Worm (Caenorhabditis elegans) whole organism, midembryonic: Measurements from ENCODE around the gene ZK1010.12.

ENCODE experiments used
- T22C8.4 ChIP-seq: fragments of 200-800 bp; sonication (Bioruptor generic); IDR thresholded peaks from 2 replicates; pipeline ENCODE4 v1.3.6; 2022; ENCODE audit warnings: missing genetic modification characterization, missing compliant biosample characterization
- cog-1 ChIP-seq: sonication (generic microtip); optimal IDR thresholded peaks from 2 replicates; lab custom pipeline; 2016; ENCODE audit warnings: missing genetic modification characterization, missing compliant biosample characterization
- flt-1 ChIP-seq: fragments of 200-800 bp; sonication (Bioruptor generic); IDR thresholded peaks from 2 replicates; pipeline ENCODE4 v1.3.6; 2022; ENCODE audit warnings: missing genetic modification characterization, missing compliant biosample characterization
- klf-2 ChIP-seq: fragments of 200-800 bp; sonication (Bioruptor generic); conservative IDR thresholded peaks from 2 replicates; pipeline ENCODE4 v1.3.6; 2022; ENCODE audit warnings: missing genetic modification reagents, missing genetic modification characterization, missing compliant biosample characterization
- med-1 ChIP-seq: sonication (generic microtip); optimal IDR thresholded peaks from 2 replicates; lab custom pipeline; 2017; ENCODE audit warnings: missing genetic modification characterization, mild to moderate bottlenecking, missing compliant biosample characterization, antibody characterized with exemption, missing genetic modification reagents; ENCODE audit not compliant: insufficient read depth
- ref-1 ChIP-seq: fragments of 200-800 bp; sonication (Bioruptor generic); conservative IDR thresholded peaks from 2 replicates; pipeline ENCODE4 v1.3.6; 2022; ENCODE audit warnings: missing genetic modification reagents, missing genetic modification characterization, missing compliant biosample characterization
- tab-1 ChIP-seq: fragments of 200-800 bp; sonication (Bioruptor generic); IDR thresholded peaks from 2 replicates; pipeline ENCODE4 v1.3.6; 2022; ENCODE audit warnings: missing genetic modification characterization, missing compliant biosample characterization
- ztf-23 ChIP-seq: fragments of 200-800 bp; sonication (Bioruptor generic); IDR thresholded peaks from 2 replicates; pipeline ENCODE4 v1.3.6; 2022; ENCODE audit warnings: missing genetic modification reagents, missing genetic modification characterization, missing compliant biosample characterization
- ztf-29 ChIP-seq: fragments of 200-800 bp; sonication (Bioruptor generic); IDR thresholded peaks from 2 replicates; pipeline ENCODE4 v1.3.6; 2022; ENCODE audit warnings: missing genetic modification reagents, missing genetic modification characterization, missing compliant biosample characterization

Gene ZK1010.12

DNA sequence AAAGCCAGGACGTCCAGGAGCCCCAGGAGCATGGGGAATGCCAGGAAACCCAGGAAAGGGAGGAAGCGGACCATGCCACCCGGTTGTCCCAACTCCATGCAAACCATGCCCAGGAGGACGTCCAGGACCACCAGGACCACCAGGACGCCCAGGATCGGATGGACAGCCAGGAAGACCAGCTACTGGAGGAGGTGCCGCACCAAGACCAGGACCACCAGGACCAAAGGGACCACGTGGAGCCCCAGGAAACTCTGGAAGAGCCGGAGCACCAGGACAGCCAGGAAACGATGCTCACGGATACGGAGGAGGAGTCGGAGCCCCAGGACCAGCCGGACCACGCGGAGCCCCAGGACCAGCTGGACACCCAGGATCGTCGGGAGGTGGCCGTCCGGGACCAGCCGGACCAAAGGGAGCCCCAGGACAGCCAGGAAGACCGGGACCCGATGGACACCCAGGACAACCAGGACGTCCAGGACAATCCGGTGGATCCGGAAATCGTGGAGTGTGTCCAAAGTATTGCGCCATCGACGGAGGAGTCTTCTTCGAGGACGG, 28.5 kb downstream of the ZK1010.12 start:
- TF ChIP-seq tab-1: no peak
- no peak for TF ChIP-seq ztf-29
- TF ChIP-seq klf-2 (GFP tag; lab: Robert Waterston, UW): no peak
- no peak for TF ChIP-seq ztf-23 (GFP tag; lab: Robert Waterston, UW)
- no peak for TF ChIP-seq ref-1 (GFP tag; lab: Robert Waterston, UW)

DNA sequence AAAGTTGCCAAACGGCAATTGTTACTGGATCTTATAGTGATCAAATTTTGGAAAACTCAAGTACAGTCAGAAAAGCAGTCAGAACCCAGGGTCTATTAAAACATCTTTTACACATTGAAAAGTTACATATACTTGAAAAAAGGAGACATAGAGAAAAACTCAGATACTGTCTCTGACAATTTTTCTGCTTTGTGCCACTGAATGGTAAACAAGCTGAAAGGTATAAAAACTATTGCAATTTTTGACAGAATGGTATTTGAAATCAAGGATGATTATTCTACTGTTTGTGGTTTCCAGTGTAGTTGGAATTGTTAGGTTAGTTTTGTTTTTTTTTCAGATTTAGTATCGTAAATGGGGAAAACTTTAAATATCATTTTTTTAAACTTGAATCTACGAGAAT, 29.6 kb downstream of the ZK1010.12 start, which contains the start of gene cyp-13A11:
TSS of gene cyp-13A11 (plus strand) at position 266 of the 400 bp plus-strand sequence.
- TF ChIP-seq klf-2 (GFP tag; lab: Robert Waterston, UW) (no peak), ref-1 (GFP tag; lab: Robert Waterston, UW) (no peak), tab-1 (no peak), med-1 (GFP tag; lab: Kevin White, UChicago) (no peak), ztf-23 (GFP tag; lab: Robert Waterston, UW) (no peak)

DNA sequence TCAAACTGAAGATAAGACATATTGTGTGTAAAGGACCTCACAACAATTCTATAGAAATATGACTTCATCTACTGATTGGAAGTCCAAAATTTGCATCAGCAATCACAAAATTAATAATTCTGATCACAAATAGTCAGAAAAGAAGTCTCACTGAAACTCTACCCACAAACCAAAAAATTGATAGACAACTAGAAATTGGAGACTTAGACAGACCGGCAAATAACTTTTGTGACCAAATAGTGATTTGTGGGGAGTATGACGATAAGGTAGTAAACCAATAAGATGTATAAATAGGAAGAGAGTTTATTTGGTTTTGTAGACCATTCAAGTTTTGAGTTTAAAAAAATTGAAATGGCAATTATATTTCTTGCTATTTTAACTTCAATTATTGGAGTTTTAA, 33.2 kb downstream of the ZK1010.12 start, which contains the start of gene cyp-13A12:
TSS of gene cyp-13A12 (plus strand) at position 267 of the 400 bp plus-strand sequence.
- no peak for TF ChIP-seq ref-1 (GFP tag; lab: Robert Waterston, UW)

DNA sequence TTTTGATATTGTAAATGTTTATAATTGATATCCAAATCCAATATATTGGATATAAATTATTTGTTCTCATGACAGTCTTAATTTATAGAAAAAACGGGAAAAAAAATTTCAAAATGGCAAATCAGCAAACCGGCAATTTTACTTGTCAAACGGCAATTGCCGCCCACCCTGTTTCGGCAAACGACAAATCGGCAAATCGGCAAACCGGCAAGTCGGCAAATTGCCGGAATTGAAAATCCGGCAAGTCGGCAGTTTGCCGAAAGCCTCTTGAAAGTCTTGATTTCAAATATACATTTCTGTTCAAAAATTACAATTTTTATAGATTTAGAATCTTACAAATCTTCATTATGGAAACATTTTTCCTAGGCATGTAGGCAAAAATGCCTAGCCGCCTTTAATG, 36.9 kb downstream of the ZK1010.12 start:
- TF ChIP-seq flt-1 (GFP tag; lab: Robert Waterston, UW) (no peak), klf-2 (GFP tag; lab: Robert Waterston, UW) (no peak), ztf-23 (GFP tag; lab: Robert Waterston, UW) (no peak), cog-1 (tag; lab: Kevin White, UChicago) (no peak), ref-1 (GFP tag; lab: Robert Waterston, UW) (no peak), ztf-29 (no peak), tab-1 (no peak), med-1 (GFP tag; lab: Kevin White, UChicago) (no peak), T22C8.4 (no peak)

DNA sequence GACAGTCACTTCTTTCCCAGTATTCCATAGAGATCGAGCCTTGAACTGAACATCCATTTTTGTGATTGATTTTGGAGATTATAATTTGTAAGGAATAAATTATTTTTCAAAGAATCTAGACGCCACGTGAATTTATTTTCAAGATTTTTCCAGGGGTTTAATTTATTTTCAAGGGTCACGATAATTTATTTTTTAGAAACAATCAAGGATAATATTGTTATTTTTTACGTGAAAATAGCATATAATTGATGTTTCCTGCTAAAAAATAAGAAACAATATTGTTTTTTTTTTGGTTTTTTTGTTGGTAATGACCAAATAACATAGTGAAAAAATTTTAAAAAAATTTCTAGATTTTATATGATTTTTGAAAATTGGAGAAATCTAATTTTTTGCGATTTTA, 38.5 kb downstream of the ZK1010.12 start, which contains the start of gene F14F7.4:
TSS of gene F14F7.4 (minus strand) at position 101 of the 400 bp plus-strand sequence.
- TF ChIP-seq cog-1 (tag; lab: Kevin White, UChicago): no peak
- TF ChIP-seq ztf-29: no peak
- TF ChIP-seq T22C8.4: no peak

DNA sequence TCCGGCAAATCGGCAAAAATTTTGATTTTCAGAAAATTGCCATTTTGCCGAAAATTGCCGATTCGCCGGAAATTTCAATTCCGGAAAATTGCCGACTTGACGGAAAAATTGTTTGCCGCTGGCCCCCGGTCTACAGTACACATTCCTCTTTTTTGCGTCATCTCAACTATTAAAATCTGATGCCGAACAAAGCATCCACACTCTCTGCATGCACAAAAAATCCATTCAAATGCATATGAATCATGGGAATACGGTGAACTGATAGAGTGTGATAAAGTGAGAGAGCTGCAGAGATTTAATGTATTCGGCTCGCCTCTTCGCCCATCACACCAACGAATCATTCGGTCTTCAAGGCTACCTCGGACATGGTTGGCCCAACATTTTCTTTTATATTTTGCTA, 39.5 kb downstream of the ZK1010.12 start, which contains the start of gene F14F7.7:
TSS of gene F14F7.7 (plus strand) at position 354 of the 400 bp plus-strand sequence.
- TF ChIP-seq ztf-29 (no peak), klf-2 (GFP tag; lab: Robert Waterston, UW) (no peak), tab-1 (no peak), T22C8.4 (no peak), med-1 (GFP tag; lab: Kevin White, UChicago) (no peak), cog-1 (tag; lab: Kevin White, UChicago) (no peak), flt-1 (GFP tag; lab: Robert Waterston, UW) (no peak), ref-1 (GFP tag; lab: Robert Waterston, UW) (no peak), ztf-23 (GFP tag; lab: Robert Waterston, UW) (no peak)

DNA sequence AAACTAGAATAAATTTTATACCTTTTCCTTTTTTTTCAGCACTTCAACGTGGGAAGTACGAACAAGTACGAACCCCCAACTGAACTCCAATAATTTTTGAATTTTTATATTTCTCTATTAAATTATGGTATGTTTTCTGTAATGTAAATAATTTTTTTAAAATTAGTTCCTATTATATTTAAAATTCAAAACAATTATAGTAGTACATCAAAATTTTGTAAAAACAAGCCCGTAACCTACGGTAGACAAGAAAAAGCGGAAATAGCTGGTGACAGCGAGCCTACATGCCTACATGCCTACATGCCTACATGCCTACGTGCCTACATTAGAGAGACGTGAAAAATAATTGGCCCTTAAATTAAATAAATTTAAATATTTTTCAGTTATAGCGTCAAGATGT, 40.6 kb downstream of the ZK1010.12 start, which contains the start of gene F14F7.5:
TSS of gene F14F7.5 (plus strand) at position 301 of the 400 bp plus-strand sequence.
- no peak for TF ChIP-seq flt-1 (GFP tag; lab: Robert Waterston, UW)
- no peak for TF ChIP-seq ztf-23 (GFP tag; lab: Robert Waterston, UW)
- no peak for TF ChIP-seq klf-2 (GFP tag; lab: Robert Waterston, UW)
- TF ChIP-seq tab-1: no peak
- TF ChIP-seq ref-1 (GFP tag; lab: Robert Waterston, UW): no peak
- no peak for TF ChIP-seq cog-1 (tag; lab: Kevin White, UChicago)
- TF ChIP-seq T22C8.4: no peak
- no peak for TF ChIP-seq med-1 (GFP tag; lab: Kevin White, UChicago)
- no peak for TF ChIP-seq ztf-29

DNA sequence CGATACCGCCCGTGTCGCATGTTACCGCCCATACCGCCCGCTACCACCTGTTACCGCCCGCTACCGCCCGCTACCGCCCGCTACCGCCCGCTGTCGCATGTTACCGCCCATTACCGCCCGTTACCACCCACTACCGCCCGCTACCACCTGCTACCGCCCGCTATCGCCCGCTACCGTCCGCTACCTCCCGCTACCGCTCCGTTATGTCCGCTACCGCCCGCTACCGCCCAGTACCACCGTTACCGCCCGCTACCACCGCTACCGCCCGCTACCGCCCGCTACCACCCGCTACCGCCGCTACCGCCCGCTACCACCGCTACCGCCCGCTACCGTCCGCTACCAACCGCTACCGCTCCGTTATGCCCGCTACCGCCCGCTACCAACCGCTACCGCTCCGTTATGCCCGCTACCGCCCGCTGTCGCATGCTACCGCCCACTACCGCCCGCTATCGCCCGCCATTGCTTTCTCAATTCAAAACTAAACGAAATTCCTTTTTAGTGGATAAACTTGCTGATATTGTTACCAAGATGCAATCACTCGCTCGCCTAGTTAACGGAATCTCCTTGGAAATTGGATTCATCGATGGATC, 41.4 kb downstream of the ZK1010.12 start:
- TF ChIP-seq flt-1 (GFP tag; lab: Robert Waterston, UW) (0 out of 2 replicates have a peak, but pooled peaks have one; percentile 5), ref-1 (GFP tag; lab: Robert Waterston, UW) (no peak), ztf-23 (GFP tag; lab: Robert Waterston, UW) (0 out of 2 replicates have a peak, but pooled peaks have one; percentile 12)

DNA sequence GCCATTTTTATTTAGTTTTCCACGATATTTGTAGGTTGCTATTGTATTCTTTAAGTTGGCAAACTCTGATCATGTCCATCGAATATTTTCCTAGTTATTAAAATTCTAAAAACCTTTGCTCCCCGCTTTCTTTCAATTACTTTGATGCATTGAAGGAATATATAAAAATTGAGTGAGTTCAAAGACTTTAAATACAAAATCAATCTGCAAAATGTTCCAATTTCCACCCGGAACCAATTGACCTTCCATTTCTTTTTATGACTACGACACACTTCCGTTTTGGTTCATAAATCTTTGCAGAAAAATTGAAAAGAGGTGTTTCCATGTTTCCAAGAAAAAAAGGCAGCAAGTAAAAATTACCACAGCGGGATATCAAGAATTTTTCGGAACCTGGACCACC, 48.6 kb downstream of the ZK1010.12 start, which contains the start of gene F54F12.2:
TSS of gene F54F12.2 (plus strand) at position 301 of the 400 bp plus-strand sequence.
- no peak for TF ChIP-seq T22C8.4
- no peak for TF ChIP-seq ref-1 (GFP tag; lab: Robert Waterston, UW)
- TF ChIP-seq cog-1 (tag; lab: Kevin White, UChicago): no peak
- no peak for TF ChIP-seq ztf-29
- no peak for TF ChIP-seq tab-1
- no peak for TF ChIP-seq med-1 (GFP tag; lab: Kevin White, UChicago)
- TF ChIP-seq ztf-23 (GFP tag; lab: Robert Waterston, UW): no peak
- TF ChIP-seq flt-1 (GFP tag; lab: Robert Waterston, UW): no peak
- no peak for TF ChIP-seq klf-2 (GFP tag; lab: Robert Waterston, UW)
